Fruit fly (Drosophila melanogaster): ENCODE results near the gene CG34382.

dm6 chr3L:9842043-9842442 is 36.7 kb upstream of the CG34382 start:
- TF ChIP-seq fd102C (GFP tag; optimal IDR thresholded peaks at IDR 0.05) (no peak), CG6854 (GFP tag; optimal IDR thresholded peaks at IDR 0.05) (no peak), CG15514 (GFP tag; optimal IDR thresholded peaks at IDR 0.05) (no peak), ftz-f1 (GFP tag; optimal IDR thresholded peaks at IDR 0.05) (no peak), pho (GFP tag; optimal IDR thresholded peaks at IDR 0.05) (no peak), CG6254 (GFP tag; optimal IDR thresholded peaks at IDR 0.05) (no peak), HLH3B (GFP tag; IDR thresholded peaks at IDR 0.05) (no peak)
